Fruit fly (Drosophila melanogaster) whole organism, adult: ENCODE measurements around the gene CG13060.

ENCODE experiments used
- CG1620 ChIP-seq: fragments of 200-800 bp; sonication (Bioruptor generic); optimal IDR thresholded peaks from 2 replicates; lab custom pipeline; 2016; ENCODE audit warnings: missing biosample characterization, missing genetic modification characterization
- Hr96 ChIP-seq: fragments of 200-800 bp; sonication (Bioruptor generic); optimal IDR thresholded peaks from 2 replicates; lab custom pipeline; 2016; ENCODE audit warnings: missing biosample characterization, missing genetic modification characterization

dm6 chr3L:16338703-16339102 is 19.0 kb downstream of the CG13060 start, which contains the start of gene CG4998:
- no peak for TF ChIP-seq Hr96
- no peak for TF ChIP-seq CG1620
